Worm (Caenorhabditis elegans): ENCODE data around the gene Y73B6BL.23.

DNA sequence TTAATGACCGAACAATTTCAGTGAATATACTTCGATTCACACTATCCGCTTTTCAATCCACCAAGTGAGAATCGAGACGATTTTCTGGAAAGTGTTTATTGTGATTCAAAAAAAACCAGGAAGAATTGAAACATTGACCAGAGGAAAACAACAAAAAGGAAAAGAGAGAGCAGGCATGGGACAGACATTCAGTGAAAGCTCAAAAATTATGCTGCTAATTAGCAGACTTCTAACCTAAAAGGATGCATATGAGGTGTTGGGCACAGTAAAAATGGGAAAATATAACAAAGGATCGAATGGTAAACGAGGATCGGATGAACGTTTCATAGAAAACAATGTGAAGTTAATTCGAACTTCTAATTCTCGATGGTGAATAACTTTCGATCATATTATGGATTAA is 1.3 kb downstream of the Y73B6BL.23 start:
- TF ChIP-seq nhr-76 (tag; optimal IDR thresholded peaks at IDR 0.05): no peak
- no peak for TF ChIP-seq ceh-16 (tag; optimal IDR thresholded peaks at IDR 0.05)
- TF ChIP-seq fos-1 (tag; optimal IDR thresholded peaks at IDR 0.05): no peak
- no peak for TF ChIP-seq ama-1 (optimal IDR thresholded peaks at IDR 0.05)
- TF ChIP-seq snpc-4 (tag; optimal IDR thresholded peaks at IDR 0.05): no peak
- TF ChIP-seq nhr-77 (tag; optimal IDR thresholded peaks at IDR 0.05): no peak
- no peak for TF ChIP-seq nhr-11 (tag; optimal IDR thresholded peaks at IDR 0.05)
- TF ChIP-seq ZK546.5 (tag; optimal IDR thresholded peaks at IDR 0.05): no peak
